Worm (Caenorhabditis elegans): Measurements from ENCODE around the gene Y57G11A.5.
A peak's percentile ranks its signal among the peaks of the same experiment; 100 is the strongest.

Gene Y57G11A.5

DNA sequence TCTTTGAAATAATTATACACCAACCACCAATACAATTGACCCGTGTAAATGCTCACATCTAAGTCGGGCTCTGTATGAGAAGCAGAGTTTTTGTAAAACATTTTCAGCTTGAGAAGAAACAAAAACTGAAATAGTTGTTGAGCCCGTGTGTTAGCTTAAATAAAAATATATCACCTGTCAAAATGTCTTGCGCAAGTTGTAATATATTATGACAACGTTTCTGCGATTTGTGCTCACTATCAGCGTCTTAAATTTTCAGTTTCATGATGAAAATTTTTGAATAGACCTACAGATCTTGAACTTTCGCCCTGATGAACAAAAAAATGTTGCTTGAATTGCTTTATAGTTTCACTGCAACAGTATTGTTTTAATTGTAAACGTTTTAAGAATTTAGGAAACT, 22.7 kb upstream of the Y57G11A.5 start, which contains the start of gene T27E7.4:
Gene T27E7.4, minus strand, starts transcription at position 101 of the 400 bp plus-strand sequence.
- TF ChIP-seq lin-1 (GFP tag; IDR thresholded peaks at IDR 0.05) (no peak), Y75B8A.6 (GFP tag; IDR thresholded peaks at IDR 0.05) (no peak), nhr-11 (tag; optimal IDR thresholded peaks at IDR 0.05) (no peak), php-3 (GFP tag; IDR thresholded peaks at IDR 0.05) (no peak), rbr-2 (tag; optimal IDR thresholded peaks at IDR 0.05) (no peak), cey-2 (tag; optimal IDR thresholded peaks at IDR 0.05; ENCODE audit: borderline replicate concordance, insufficient read depth) (no peak), T26A8.4 (GFP tag; IDR thresholded peaks at IDR 0.05) (no peak), ceh-32 (tag; optimal IDR thresholded peaks at IDR 0.05; ENCODE audit: poor library complexity) (no peak), zip-11 (GFP tag; IDR thresholded peaks at IDR 0.05) (no peak), vab-7 (GFP tag; IDR thresholded peaks at IDR 0.05) (no peak), lin-39 (tag; optimal IDR thresholded peaks at IDR 0.05) (no peak), spr-3 (GFP tag; optimal IDR thresholded peaks at IDR 0.05) (no peak), zfp-3 (GFP tag; conservative IDR thresholded peaks at IDR 0.05) (no peak), daf-19 (GFP tag; conservative IDR thresholded peaks at IDR 0.05) (no peak)

ce11 chrIV:14532366-14532765, 20.1 kb upstream of the Y57G11A.5 start:
- TF ChIP-seq ceh-82 (tag; optimal IDR thresholded peaks at IDR 0.05), result no peak
- TF ChIP-seq dmd-8 (GFP tag; IDR thresholded peaks at IDR 0.05), result no peak
- no peak for TF ChIP-seq saeg-2 (GFP tag; IDR thresholded peaks at IDR 0.05)
- no peak for TF ChIP-seq T26A8.4 (GFP tag; IDR thresholded peaks at IDR 0.05)
- TF ChIP-seq F37D6.2 (tag; optimal IDR thresholded peaks at IDR 0.05), result no peak
- TF ChIP-seq hlh-30 (tag; optimal IDR thresholded peaks at IDR 0.05; ENCODE audit: insufficient read depth), result no peak
- TF ChIP-seq mxl-3 (GFP tag; optimal IDR thresholded peaks at IDR 0.05), result no peak
- no peak for TF ChIP-seq aha-1 (tag)
- TF ChIP-seq ceh-28 (tag; optimal IDR thresholded peaks at IDR 0.05), result no peak
- no peak for TF ChIP-seq unc-62 (GFP tag; optimal IDR thresholded peaks at IDR 0.05 in 1 of 2)
- no peak for TF ChIP-seq unc-62 (tag; optimal IDR thresholded peaks at IDR 0.05)
- no peak for TF ChIP-seq lin-29 (GFP tag; IDR thresholded peaks at IDR 0.05)
- no peak for TF ChIP-seq tag-97 (GFP tag; IDR thresholded peaks at IDR 0.05)
- TF ChIP-seq dve-1 (tag; optimal IDR thresholded peaks at IDR 0.05; ENCODE audit: insufficient read depth), result no peak
- no peak for TF ChIP-seq lsy-2 (tag; optimal IDR thresholded peaks at IDR 0.05)
- no peak for TF ChIP-seq lin-39 (tag; optimal IDR thresholded peaks at IDR 0.05)
- TF ChIP-seq zag-1 (tag; optimal IDR thresholded peaks at IDR 0.05), result no peak

DNA sequence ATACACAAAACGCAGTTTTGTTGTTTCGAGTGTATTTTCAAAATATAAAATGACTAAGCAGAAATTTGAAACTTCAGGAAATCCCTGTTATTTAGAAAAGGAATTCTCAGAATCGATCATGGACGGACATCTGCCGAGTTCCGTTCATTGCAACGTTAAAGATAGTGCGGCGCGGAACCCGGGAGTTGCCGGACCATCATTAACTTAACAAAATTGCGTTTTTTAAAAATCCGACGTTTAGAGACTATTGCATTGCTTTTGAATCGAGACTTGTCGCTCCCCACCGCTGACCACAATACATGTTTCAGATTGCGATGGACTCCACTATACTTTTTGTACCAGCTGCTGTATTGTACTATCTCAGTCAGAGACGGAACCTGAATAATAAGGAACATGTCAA, 17.7 kb upstream of the Y57G11A.5 start:
- TF ChIP-seq hmg-1.1 (GFP tag; IDR thresholded peaks at IDR 0.05), result no peak
- no peak for TF ChIP-seq mdl-1 (tag; optimal IDR thresholded peaks at IDR 0.05)
- peak; percentile 66 for TF ChIP-seq snpc-1.2 (GFP tag; IDR thresholded peaks at IDR 0.05)

ce11 chrIV:14528718-14529117, 16.4 kb upstream of the Y57G11A.5 start, which contains the start of gene T27E7.3:
Gene T27E7.3 (plus strand): TSS chrIV:14529018.
- TF ChIP-seq nhr-76 (tag; optimal IDR thresholded peaks at IDR 0.05) (no peak), vab-7 (GFP tag; IDR thresholded peaks at IDR 0.05) (no peak), snpc-4 (tag; optimal IDR thresholded peaks at IDR 0.05) (no peak), hlh-11 (tag; optimal IDR thresholded peaks at IDR 0.05) (no peak), mdl-1 (tag; optimal IDR thresholded peaks at IDR 0.05) (no peak), dmd-8 (GFP tag; IDR thresholded peaks at IDR 0.05) (no peak), D1046.2 (GFP tag; IDR thresholded peaks at IDR 0.05) (no peak), attf-4 (tag; optimal IDR thresholded peaks at IDR 0.05) (no peak), ceh-32 (tag; optimal IDR thresholded peaks at IDR 0.05; ENCODE audit: poor library complexity) (no peak), pha-4 (GFP tag; IDR thresholded peaks at IDR 0.05) (no peak), pha-4 (tag; optimal IDR thresholded peaks at IDR 0.05) (no peak), Y105C5A.15 (GFP tag; IDR thresholded peaks at IDR 0.05) (no peak), hmg-1.1 (GFP tag; IDR thresholded peaks at IDR 0.05) (no peak), nhr-102 (tag; optimal IDR thresholded peaks at IDR 0.05) (no peak), egl-43 (GFP tag; IDR thresholded peaks at IDR 0.05) (no peak), nhr-11 (tag; optimal IDR thresholded peaks at IDR 0.05) (no peak), nhr-42 (GFP tag; IDR thresholded peaks at IDR 0.05) (no peak), zip-2 (tag; optimal IDR thresholded peaks at IDR 0.05) (no peak), nhr-41 (GFP tag; IDR thresholded peaks at IDR 0.05) (no peak), F44E2.7 (GFP tag; IDR thresholded peaks at IDR 0.05) (no peak)

Measured in whole organism, L4 larva.